Worm (Caenorhabditis elegans): ENCODE results near the gene drh-1.

Gene drh-1

DNA sequence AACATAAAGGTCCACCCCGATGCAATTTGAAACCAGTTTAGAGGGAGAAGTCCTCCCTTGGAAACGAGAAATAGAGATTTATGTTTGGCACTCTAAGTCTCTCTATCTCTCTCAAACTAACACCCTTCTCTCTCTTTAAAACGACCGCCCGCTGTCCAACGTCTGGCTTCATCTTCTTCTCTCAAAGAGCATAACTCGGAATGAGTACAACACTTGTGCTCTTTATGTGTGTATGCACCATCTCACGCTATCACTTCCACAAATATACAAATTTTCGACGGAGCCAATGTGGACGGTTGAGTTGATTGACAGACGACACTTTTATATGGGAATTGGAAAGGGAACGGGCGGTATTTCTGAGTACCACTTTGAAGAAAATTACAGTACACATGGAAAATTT, 38.8 kb downstream of the drh-1 start:
- TF ChIP-seq sox-4 (tag; optimal IDR thresholded peaks at IDR 0.05), result no peak
- TF ChIP-seq nhr-28 (tag; optimal IDR thresholded peaks at IDR 0.05), result no peak
- no peak for TF ChIP-seq ets-5 (GFP tag; IDR thresholded peaks at IDR 0.05)
- peak in 1 of 2 experiments; percentile 18 for TF ChIP-seq efl-1 (optimal IDR thresholded peaks at IDR 0.05)
- no peak for TF ChIP-seq efl-1 (GFP tag; optimal IDR thresholded peaks at IDR 0.05 in 1 of 2)
- TF ChIP-seq unc-86 (tag; optimal IDR thresholded peaks at IDR 0.05), result no peak
- TF ChIP-seq zip-4 (GFP tag; optimal IDR thresholded peaks at IDR 0.05), result no peak
- TF ChIP-seq hlh-17 (GFP tag; optimal IDR thresholded peaks at IDR 0.05; ENCODE audit: borderline replicate concordance), result no peak
- TF ChIP-seq nhr-71 (tag; optimal IDR thresholded peaks at IDR 0.05), result peak; percentile 26
- TF ChIP-seq lin-39 (tag; optimal IDR thresholded peaks at IDR 0.05), result no peak
- TF ChIP-seq swsn-7 (tag; optimal IDR thresholded peaks at IDR 0.05), result no peak
- no peak for TF ChIP-seq rnt-1 (tag; optimal IDR thresholded peaks at IDR 0.05)
- peak; percentile 9 for TF ChIP-seq dsc-1 (tag; optimal IDR thresholded peaks at IDR 0.05)
- TF ChIP-seq blmp-1 (tag; optimal IDR thresholded peaks at IDR 0.05), result no peak
- TF ChIP-seq egl-13 (tag; optimal IDR thresholded peaks at IDR 0.05), result no peak
- TF ChIP-seq ceh-8 (GFP tag; optimal IDR thresholded peaks at IDR 0.05), result no peak
- TF ChIP-seq aly-2 (tag; optimal IDR thresholded peaks at IDR 0.05), result no peak
- no peak for TF ChIP-seq lin-14 (GFP tag; optimal IDR thresholded peaks at IDR 0.05)
- no peak for TF ChIP-seq nhr-85 (tag)
- TF ChIP-seq ceh-82 (tag; optimal IDR thresholded peaks at IDR 0.05), result peak in 1 of 3 experiments; percentile 20
- TF ChIP-seq lin-35 (GFP tag; optimal IDR thresholded peaks at IDR 0.05), result peak in 1 of 2 experiments; percentile 31
- no peak for TF ChIP-seq zag-1 (tag; optimal IDR thresholded peaks at IDR 0.05)
- TF ChIP-seq dpl-1 (GFP tag; optimal IDR thresholded peaks at IDR 0.05), result no peak
- no peak for TF ChIP-seq snpc-4 (tag; optimal IDR thresholded peaks at IDR 0.05)
- no peak for TF ChIP-seq aha-1 (tag; optimal IDR thresholded peaks at IDR 0.05)
- TF ChIP-seq efl-3 (GFP tag; optimal IDR thresholded peaks at IDR 0.05), result no peak
- TF ChIP-seq nhr-90 (tag; optimal IDR thresholded peaks at IDR 0.05; ENCODE audit: poor library complexity), result no peak
- no peak for TF ChIP-seq fkh-10 (GFP tag; optimal IDR thresholded peaks at IDR 0.05)
- TF ChIP-seq lir-3 (tag; optimal IDR thresholded peaks at IDR 0.05; ENCODE audit: poor library complexity), result no peak
- no peak for TF ChIP-seq pag-3 (tag; optimal IDR thresholded peaks at IDR 0.05; ENCODE audit: borderline replicate concordance, insufficient read depth)
- TF ChIP-seq elt-2 (tag; optimal IDR thresholded peaks at IDR 0.05), result no peak
- no peak for TF ChIP-seq fkh-4 (tag; optimal IDR thresholded peaks at IDR 0.05; ENCODE audit: borderline replicate concordance)
- no peak for TF ChIP-seq irx-1 (tag; optimal IDR thresholded peaks at IDR 0.05)
- TF ChIP-seq ces-1 (GFP tag; optimal IDR thresholded peaks at IDR 0.05), result no peak
- no peak for TF ChIP-seq nhr-20 (tag; optimal IDR thresholded peaks at IDR 0.05)
- no peak for TF ChIP-seq elt-3 (tag; optimal IDR thresholded peaks at IDR 0.05)

DNA sequence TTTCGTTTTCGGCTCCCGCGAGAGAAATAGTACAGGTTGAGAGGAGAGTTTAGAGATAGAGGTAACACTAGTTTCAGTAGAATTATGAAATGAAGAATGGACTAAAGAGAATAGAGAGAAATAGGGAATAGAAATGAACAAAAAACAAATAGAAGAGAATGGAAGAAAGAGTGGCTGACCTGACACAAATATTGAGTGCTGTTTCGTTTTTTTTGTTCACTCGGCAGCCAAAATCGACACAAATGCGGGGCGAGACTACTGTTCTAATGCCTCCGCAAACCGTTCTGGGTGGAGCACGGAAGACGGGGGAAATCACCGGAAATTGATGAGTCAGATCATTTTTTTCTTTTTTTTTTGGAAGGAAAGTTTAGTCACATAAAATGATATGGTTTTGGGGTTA, 40.5 kb downstream of the drh-1 start:
- TF ChIP-seq ces-1 (GFP tag; optimal IDR thresholded peaks at IDR 0.05), result no peak
- TF ChIP-seq hlh-4 (tag; optimal IDR thresholded peaks at IDR 0.05), result no peak
- no peak for TF ChIP-seq efl-1 (optimal IDR thresholded peaks at IDR 0.05)
- TF ChIP-seq efl-1 (GFP tag; optimal IDR thresholded peaks at IDR 0.05 in 1 of 2), result peak in 1 of 2 experiments; percentile 84
- TF ChIP-seq ets-5 (GFP tag; IDR thresholded peaks at IDR 0.05), result no peak
- TF ChIP-seq lsy-2 (tag; optimal IDR thresholded peaks at IDR 0.05), result no peak
- peak; percentile 4 for TF ChIP-seq snu-23 (GFP tag; optimal IDR thresholded peaks at IDR 0.05)
- no peak for TF ChIP-seq mef-2 (tag; optimal IDR thresholded peaks at IDR 0.05)
- no peak for TF ChIP-seq mdl-1 (tag; optimal IDR thresholded peaks at IDR 0.05)
- no peak for TF ChIP-seq grh-1 (GFP tag; IDR thresholded peaks at IDR 0.05)
